Fruit fly (Drosophila melanogaster) ovary, adult (tissue): Measurements from ENCODE around the gene CG45307.

Experiments used
- CG17801 ChIP-seq: fragments of 200-800 bp; optimal IDR thresholded peaks from 2 replicates; lab custom pipeline; 2019; ENCODE audit warnings: missing biosample characterization, mild to moderate bottlenecking, missing genetic modification characterization, moderate library complexity; ENCODE audit not compliant: partially characterized antibody

CG45307 gene

dm6 chr2L:8708399-8709077 lies 43.4 kb downstream of the CG45307 start:
- no peak for TF ChIP-seq CG17801 (GFP tag; lab: Kevin White, UChicago)

- no peak for TF ChIP-seq CG17801 (GFP tag; lab: Kevin White, UChicago)
These were observed 44.4 kb downstream of the CG45307 start for dm6 chr2L:8707522-8707921.

DNA sequence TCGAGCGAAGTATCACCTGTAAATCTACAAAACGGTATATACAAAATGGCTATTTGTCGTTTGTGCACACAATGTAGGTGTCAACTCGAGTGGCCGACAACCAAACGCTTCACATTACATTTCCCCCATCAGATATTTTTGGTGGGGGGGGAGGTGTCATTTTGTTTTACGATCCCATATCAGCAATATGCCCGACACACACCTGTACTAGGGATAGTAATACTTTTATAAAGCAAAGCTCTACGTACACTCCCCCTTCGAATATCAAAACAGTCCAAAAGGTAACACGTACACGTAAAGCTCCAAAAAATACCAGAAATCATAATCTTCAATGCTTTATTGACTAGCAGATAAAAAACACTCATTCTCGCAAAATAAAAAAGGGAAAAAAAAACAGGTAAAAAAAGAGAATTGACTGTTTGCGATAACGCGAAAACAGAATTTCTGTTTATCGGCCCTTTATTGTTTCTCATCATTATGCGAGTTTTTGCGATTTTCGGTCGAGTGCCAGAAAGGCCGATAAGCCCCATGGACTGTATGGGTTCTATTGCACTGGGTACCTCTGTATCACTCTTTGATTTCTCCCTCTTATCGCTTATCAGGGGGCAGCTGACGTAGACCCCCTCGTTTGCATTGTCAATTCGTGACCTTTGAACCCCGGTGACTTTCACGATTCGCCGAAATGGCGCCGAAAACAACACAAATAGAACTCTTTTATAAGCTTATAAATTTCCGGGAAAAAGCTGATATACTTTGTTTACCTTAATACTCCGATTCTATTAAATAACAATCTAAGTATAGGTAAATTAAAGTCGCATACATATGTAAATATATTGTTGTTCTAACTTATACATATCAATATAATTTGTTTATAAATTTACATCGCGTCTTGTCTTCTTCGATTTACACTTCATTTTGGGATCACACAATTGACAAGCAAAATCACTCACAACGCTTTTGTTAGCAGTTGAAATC lies 47.0 kb downstream of the CG45307 start, which contains the start of gene CatB:
CatB (plus strand) TSS at position 925 of the 975 bp plus-strand sequence.
- TF ChIP-seq CG17801 (GFP tag; lab: Kevin White, UChicago), result no peak

dm6 chr2L:8702907-8703626 lies 48.9 kb downstream of the CG45307 start:
- no peak for TF ChIP-seq CG17801 (GFP tag; lab: Kevin White, UChicago)
